Worm (Caenorhabditis elegans): Measurements from ENCODE around the gene Y59H11AM.1.

Y59H11AM.1 gene

DNA sequence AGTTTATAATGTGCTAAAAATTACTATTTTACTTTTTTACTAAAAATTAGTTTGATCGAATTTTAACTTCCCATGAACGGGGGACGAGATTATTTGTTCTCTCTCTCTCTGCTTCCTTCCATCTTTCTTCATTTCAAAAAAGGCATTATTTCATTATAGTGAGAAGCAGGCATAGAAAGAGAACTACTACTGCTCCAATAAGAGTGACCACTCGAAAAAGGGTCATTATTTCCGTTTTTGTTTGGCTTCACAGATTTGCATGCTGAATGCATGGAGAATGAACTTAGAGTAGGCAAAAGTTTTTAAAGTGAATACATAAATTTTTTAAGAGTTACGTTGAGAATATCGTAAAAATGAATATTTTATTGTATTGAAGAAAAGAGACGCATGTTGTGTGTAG lies 519 bp upstream of the Y59H11AM.1 start:
- TF ChIP-seq ceh-16 (tag; optimal IDR thresholded peaks at IDR 0.05) = no peak
- TF ChIP-seq ceh-9 (tag; optimal IDR thresholded peaks at IDR 0.05) = no peak
- TF ChIP-seq zag-1 (tag; optimal IDR thresholded peaks at IDR 0.05) = no peak

DNA sequence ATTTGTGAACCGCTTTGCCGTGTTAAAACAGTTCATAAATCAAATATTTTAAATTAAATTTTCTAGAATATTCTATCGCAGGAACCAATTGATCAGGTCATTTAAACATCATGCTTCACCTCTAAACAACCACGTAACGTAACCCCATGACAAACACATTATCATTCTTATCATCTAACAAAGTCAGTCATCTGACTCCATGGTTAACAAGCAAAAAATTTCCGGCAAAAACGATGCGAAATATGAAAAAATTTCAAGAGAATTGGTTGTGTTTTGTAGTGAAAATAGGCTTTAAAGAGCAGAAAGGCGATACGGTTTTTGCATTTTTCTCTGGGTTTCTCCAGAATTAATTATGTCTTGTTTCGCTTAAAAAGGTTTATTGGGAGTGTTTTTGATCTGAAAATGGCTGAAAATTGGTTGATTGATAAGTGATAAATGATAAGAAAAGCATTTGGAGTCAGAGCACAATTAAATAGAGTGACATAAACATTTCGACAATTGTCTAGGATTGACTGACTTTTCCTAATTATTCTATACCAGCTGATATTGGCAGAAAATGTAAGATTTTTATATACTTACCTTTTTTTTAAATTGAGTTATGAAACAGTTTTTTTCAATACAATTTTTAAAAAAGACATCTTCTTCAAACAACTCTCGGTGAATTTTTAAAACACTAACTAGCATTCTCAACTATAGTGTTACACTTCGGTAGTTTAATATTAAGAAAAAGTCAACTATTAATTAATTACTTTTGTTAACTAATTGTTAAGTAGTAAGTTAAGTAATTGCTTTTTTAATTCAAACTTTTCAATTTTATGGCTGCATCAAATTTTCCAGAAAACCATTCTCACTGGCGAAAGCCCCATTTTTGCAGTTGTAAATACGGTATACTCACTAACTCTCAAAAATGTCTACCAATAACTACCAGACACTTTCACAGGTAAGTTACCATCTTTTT lies 14.1 kb downstream of the Y59H11AM.1 start, which contains the start of gene catp-7:
TSS of gene catp-7 (plus strand) at position 908 of the 958 bp plus-strand sequence.
- TF ChIP-seq egl-27 (tag; optimal IDR thresholded peaks at IDR 0.05) (no peak), aly-2 (tag; optimal IDR thresholded peaks at IDR 0.05) (no peak), elt-2 (tag; optimal IDR thresholded peaks at IDR 0.05) (peak; percentile 97), skn-1 (tag; optimal IDR thresholded peaks at IDR 0.05) (peak; percentile 67), pqm-1 (tag; optimal IDR thresholded peaks at IDR 0.05) (peak; percentile 93), jun-1 (tag; optimal IDR thresholded peaks at IDR 0.05) (peak; percentile 49), pha-4 (tag; optimal IDR thresholded peaks at IDR 0.05) (peak; percentile 51), R02D3.7 (tag; optimal IDR thresholded peaks at IDR 0.05) (no peak), nhr-43 (tag; optimal IDR thresholded peaks at IDR 0.05; ENCODE audit: poor library complexity, severe bottlenecking) (no peak)

DNA sequence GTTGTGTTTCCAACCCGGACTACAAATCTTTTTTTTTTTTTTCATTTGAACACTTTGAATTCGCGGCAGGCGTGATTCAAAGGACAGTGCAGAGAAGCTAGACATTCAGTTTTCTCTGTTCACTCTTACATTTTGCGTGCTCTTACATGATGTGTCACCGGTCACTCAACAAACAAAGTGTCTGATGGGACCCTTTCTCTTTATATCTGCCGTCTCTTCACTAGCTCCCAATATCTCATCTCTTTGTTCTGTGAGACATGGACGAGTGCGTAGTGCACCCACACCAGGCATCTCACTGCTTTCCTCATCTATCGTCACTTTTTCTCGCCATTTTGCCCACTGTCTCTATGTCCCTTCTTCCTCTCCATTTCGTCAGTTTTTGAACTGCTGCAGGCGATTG lies 15.8 kb downstream of the Y59H11AM.1 start:
- TF ChIP-seq lsy-12 (tag; optimal IDR thresholded peaks at IDR 0.05) = no peak
- no peak for TF ChIP-seq ztf-4 (tag; optimal IDR thresholded peaks at IDR 0.05)
- peak; percentile 95 for TF ChIP-seq unc-62 (GFP tag; optimal IDR thresholded peaks at IDR 0.05)
- TF ChIP-seq sea-2 (GFP tag; optimal IDR thresholded peaks at IDR 0.05) = no peak
- TF ChIP-seq nhr-23 (tag; optimal IDR thresholded peaks at IDR 0.05) = no peak
- no peak for TF ChIP-seq egl-5 (tag; optimal IDR thresholded peaks at IDR 0.05)
- TF ChIP-seq ceh-16 (tag; optimal IDR thresholded peaks at IDR 0.05) = no peak
- TF ChIP-seq fkh-10 (GFP tag; optimal IDR thresholded peaks at IDR 0.05) = no peak
- TF ChIP-seq skn-1 (tag; optimal IDR thresholded peaks at IDR 0.05) = no peak
- peak; percentile 59 for TF ChIP-seq lin-15B (tag; optimal IDR thresholded peaks at IDR 0.05)
- TF ChIP-seq elt-3 (tag; optimal IDR thresholded peaks at IDR 0.05) = no peak
- TF ChIP-seq mdl-1 (tag; optimal IDR thresholded peaks at IDR 0.05) = no peak
- peak; percentile 23 for TF ChIP-seq fos-1 (tag; optimal IDR thresholded peaks at IDR 0.05)
- no peak for TF ChIP-seq aly-2 (tag; optimal IDR thresholded peaks at IDR 0.05)
- TF ChIP-seq snpc-4 (tag; optimal IDR thresholded peaks at IDR 0.05) = no peak
- TF ChIP-seq ceh-28 (tag; optimal IDR thresholded peaks at IDR 0.05) = peak; percentile 17
- peak; percentile 80 for TF ChIP-seq hmg-11 (tag; optimal IDR thresholded peaks at IDR 0.05)
- no peak for TF ChIP-seq nhr-11 (tag; optimal IDR thresholded peaks at IDR 0.05)
- no peak for TF ChIP-seq egl-27 (tag; optimal IDR thresholded peaks at IDR 0.05)
- no peak for TF ChIP-seq nhr-12 (tag; optimal IDR thresholded peaks at IDR 0.05)
- TF ChIP-seq tbx-2 (tag; optimal IDR thresholded peaks at IDR 0.05) = no peak
- no peak for TF ChIP-seq nhr-67 (tag; optimal IDR thresholded peaks at IDR 0.05)
- TF ChIP-seq elt-1 (tag; optimal IDR thresholded peaks at IDR 0.05) = peak; percentile 14
- TF ChIP-seq nhr-25 (tag; optimal IDR thresholded peaks at IDR 0.05) = no peak
- TF ChIP-seq ZK546.5 (tag; optimal IDR thresholded peaks at IDR 0.05) = no peak
- no peak for TF ChIP-seq nhr-237 (tag; optimal IDR thresholded peaks at IDR 0.05)
- peak; percentile 40 for TF ChIP-seq pha-4 (tag; optimal IDR thresholded peaks at IDR 0.05)
- TF ChIP-seq nhr-28 (tag; optimal IDR thresholded peaks at IDR 0.05) = no peak
- no peak for TF ChIP-seq mml-1 (tag; optimal IDR thresholded peaks at IDR 0.05)
- peak; percentile 75 for TF ChIP-seq lin-39 (tag; optimal IDR thresholded peaks at IDR 0.05)
- peak; percentile 54 for TF ChIP-seq ceh-82 (tag; optimal IDR thresholded peaks at IDR 0.05)
- TF ChIP-seq zag-1 (tag; optimal IDR thresholded peaks at IDR 0.05) = peak; percentile 26
- TF ChIP-seq pqm-1 (tag; optimal IDR thresholded peaks at IDR 0.05) = peak; percentile 29
- TF ChIP-seq nhr-43 (tag; optimal IDR thresholded peaks at IDR 0.05; ENCODE audit: poor library complexity, severe bottlenecking) = no peak
- peak; percentile 59 for TF ChIP-seq jun-1 (tag; optimal IDR thresholded peaks at IDR 0.05)
- TF ChIP-seq ztf-11 (tag; optimal IDR thresholded peaks at IDR 0.05) = no peak
- no peak for TF ChIP-seq unc-39 (tag; optimal IDR thresholded peaks at IDR 0.05)
- TF ChIP-seq eor-1 (tag; optimal IDR thresholded peaks at IDR 0.05) = no peak
- no peak for TF ChIP-seq ceh-9 (tag; optimal IDR thresholded peaks at IDR 0.05)
- peak; percentile 11 for TF ChIP-seq R02D3.7 (tag; optimal IDR thresholded peaks at IDR 0.05)
- TF ChIP-seq nfya-1 (tag; optimal IDR thresholded peaks at IDR 0.05; ENCODE audit: insufficient read depth) = peak; percentile 49
- TF ChIP-seq elt-2 (tag; optimal IDR thresholded peaks at IDR 0.05) = no peak
- no peak for TF ChIP-seq nhr-76 (tag; optimal IDR thresholded peaks at IDR 0.05)
- peak; percentile 20 for TF ChIP-seq ama-1 (optimal IDR thresholded peaks at IDR 0.05)
- no peak for TF ChIP-seq fkh-2 (tag; optimal IDR thresholded peaks at IDR 0.05)
- no peak for TF ChIP-seq nhr-77 (tag; optimal IDR thresholded peaks at IDR 0.05)
- TF ChIP-seq daf-12 (tag; optimal IDR thresholded peaks at IDR 0.05) = no peak
